Fruit fly (Drosophila melanogaster) whole organism, pupa: Measurements from ENCODE around the gene Cp38.

Experiments
- CG15710 ChIP-seq: fragments of 200-800 bp; sonication (Bioruptor generic); optimal IDR thresholded peaks from 2 replicates; lab custom pipeline; 2018; ENCODE audit warnings: missing biosample characterization, mild to moderate bottlenecking, missing genetic modification characterization, moderate library complexity
- CG32121 ChIP-seq: fragments of 200-800 bp; sonication (Bioruptor generic); IDR thresholded peaks from 2 replicates; pipeline ENCODE4 v1.3.6; 2022; ENCODE audit warnings: missing biosample characterization, missing genetic modification characterization
- CG8159 ChIP-seq: fragments of 200-800 bp; sonication (Bioruptor generic); optimal IDR thresholded peaks from 3 replicates; lab custom pipeline; 2018; ENCODE audit warnings: missing biosample characterization, mild to moderate bottlenecking, missing genetic modification characterization, moderate library complexity
- rn ChIP-seq: fragments of 200-800 bp; sonication (Bioruptor generic); IDR thresholded peaks from 2 replicates; pipeline ENCODE4 v1.3.6; 2022; ENCODE audit warnings: missing biosample characterization, missing genetic modification characterization

DNA sequence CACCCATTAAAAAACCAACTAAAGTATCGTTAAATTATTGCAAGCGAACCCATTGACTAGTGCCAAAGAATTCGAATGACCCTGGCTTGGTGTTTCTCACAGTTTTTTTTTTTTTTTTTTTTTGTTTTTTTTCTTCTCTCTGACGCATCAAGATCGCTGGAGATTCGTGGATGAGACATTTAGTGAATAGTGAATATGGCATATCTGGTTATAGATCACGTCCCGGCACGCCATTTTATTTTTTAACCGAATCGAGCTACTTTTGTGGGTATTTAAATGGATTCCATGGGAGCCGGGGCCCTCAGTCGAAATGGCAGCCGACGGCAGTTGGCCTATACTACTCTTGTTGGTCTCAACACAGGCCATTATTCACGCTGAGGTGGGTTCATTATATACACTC lies 4.8 kb upstream of the Cp38 start, which contains the start of gene Cp7Fc:
- TF ChIP-seq CG15710 (tag; lab: Kevin White, UChicago) = no peak
- TF ChIP-seq CG8159 (tag; lab: Kevin White, UChicago) = no peak
- no peak for TF ChIP-seq CG32121 (GFP tag; lab: Robert Waterston, UW)
- TF ChIP-seq rn (GFP tag; lab: Robert Waterston, UW) = no peak
